Fruit fly (Drosophila melanogaster) whole organism, pupa: ENCODE measurements around the gene CG43673.

Experiments used
- CG14655 ChIP-seq: fragments of 200-800 bp; sonication (Bioruptor generic); optimal IDR thresholded peaks from 3 replicates; lab custom pipeline; 2017; ENCODE audit warnings: mild to moderate bottlenecking, missing biosample characterization, missing genetic modification reagents, missing genetic modification characterization
- CG34367 ChIP-seq: fragments of 200-800 bp; sonication (Bioruptor generic); optimal IDR thresholded peaks from 2 replicates; lab custom pipeline; 2018; ENCODE audit warnings: missing biosample characterization, mild to moderate bottlenecking, missing genetic modification characterization
- CG8159 ChIP-seq: fragments of 200-800 bp; sonication (Bioruptor generic); optimal IDR thresholded peaks from 3 replicates; lab custom pipeline; 2018; ENCODE audit warnings: missing biosample characterization, mild to moderate bottlenecking, missing genetic modification characterization, moderate library complexity
- CG8301 ChIP-seq: fragments of 200-800 bp; sonication (Bioruptor generic); optimal IDR thresholded peaks from 2 replicates; lab custom pipeline; 2018; ENCODE audit warnings: missing biosample characterization, mild to moderate bottlenecking, missing genetic modification characterization
- D1 ChIP-seq: fragments of 200-800 bp; sonication (Bioruptor generic); optimal IDR thresholded peaks from 2 replicates; lab custom pipeline; 2018; ENCODE audit warnings: missing biosample characterization, mild to moderate bottlenecking, missing genetic modification characterization, moderate library complexity
- EcR ChIP-seq: fragments of 200-800 bp; sonication (Bioruptor generic); optimal IDR thresholded peaks from 3 replicates; lab custom pipeline; 2019; ENCODE audit warnings: missing biosample characterization, missing genetic modification characterization, mild to moderate bottlenecking, moderate library complexity, missing genetic modification reagents
- Pif1A ChIP-seq: fragments of 200-800 bp; sonication (Bioruptor generic); optimal IDR thresholded peaks from 3 replicates; lab custom pipeline; 2016; ENCODE audit warnings: missing biosample characterization, missing genetic modification characterization
- Snoo ChIP-seq: fragments of 200-800 bp; sonication (Bioruptor generic); optimal IDR thresholded peaks from 3 replicates; lab custom pipeline; 2017; ENCODE audit warnings: missing biosample characterization, mild to moderate bottlenecking, missing genetic modification characterization, inconsistent platforms
- gl ChIP-seq: fragments of 200-800 bp; sonication (Bioruptor generic); optimal IDR thresholded peaks from 2 replicates; lab custom pipeline; 2018; ENCODE audit warnings: missing biosample characterization, mild to moderate bottlenecking, missing genetic modification characterization

dm6 chrX:15737110-15737509, 41.8 kb upstream of the CG43673 start, which contains the start of gene Arp6:
- TF ChIP-seq gl (tag; lab: Kevin White, UChicago), result no peak
- TF ChIP-seq CG8159 (tag; lab: Kevin White, UChicago), result no peak
- no peak for TF ChIP-seq Snoo (tag; lab: Kevin White, UChicago)
- no peak for TF ChIP-seq EcR (GFP tag; lab: Kevin White, UChicago)
- no peak for TF ChIP-seq CG14655 (GFP tag; lab: Kevin White, UChicago)
- no peak for TF ChIP-seq Pif1A
- TF ChIP-seq D1 (tag; lab: Kevin White, UChicago), result no peak
- no peak for TF ChIP-seq CG8301
- no peak for TF ChIP-seq CG34367 (tag; lab: Kevin White, UChicago)
